Worm (Caenorhabditis elegans) whole organism, young adult: ENCODE results near the gene srh-99.

Source experiments
- aptf-3 ChIP-seq: fragments of 200-800 bp; sonication (Bioruptor generic); IDR thresholded peaks from 2 replicates; pipeline ENCODE4 v1.3.6; 2022; ENCODE audit warnings: missing genetic modification characterization, missing compliant biosample characterization
- atf-7 ChIP-seq: sonication (generic microtip); optimal IDR thresholded peaks from 2 replicates; lab custom pipeline; 2017; ENCODE audit warnings: mild to moderate bottlenecking, missing genetic modification characterization, missing compliant biosample characterization
- die-1 ChIP-seq: sonication (generic microtip); optimal IDR thresholded peaks from 2 replicates; lab custom pipeline; 2016; ENCODE audit warnings: missing genotype, mild to moderate bottlenecking, missing genetic modification characterization, missing compliant biosample characterization
- egl-18 ChIP-seq: fragments of 200-800 bp; sonication (Bioruptor generic); IDR thresholded peaks from 2 replicates; pipeline ENCODE4 v1.3.6; 2022; ENCODE audit warnings: missing genetic modification reagents, missing genetic modification characterization, missing compliant biosample characterization
- egrh-3 ChIP-seq: fragments of 200-800 bp; sonication (Bioruptor generic); IDR thresholded peaks from 2 replicates; pipeline ENCODE4 v1.3.6; 2022; ENCODE audit warnings: missing genetic modification reagents, missing genetic modification characterization, missing compliant biosample characterization
- him-1 ChIP-seq: sonication (generic microtip); optimal IDR thresholded peaks from 2 replicates; lab custom pipeline; 2016; ENCODE audit warnings: missing genotype, missing genetic modification reagents, missing genetic modification characterization, missing compliant biosample characterization
- hrde-1 ChIP-seq: sonication (generic microtip); optimal IDR thresholded peaks from 2 replicates; lab custom pipeline; 2016; ENCODE audit warnings: missing genetic modification characterization, mild to moderate bottlenecking, missing compliant biosample characterization, moderate library complexity, missing genotype, missing genetic modification reagents, borderline replicate concordance
- tbx-9 ChIP-seq: sonication (generic microtip); optimal IDR thresholded peaks from 2 replicates; lab custom pipeline; 2016; ENCODE audit warnings: borderline replicate concordance, missing genetic modification characterization, inconsistent platforms, missing compliant biosample characterization

DNA sequence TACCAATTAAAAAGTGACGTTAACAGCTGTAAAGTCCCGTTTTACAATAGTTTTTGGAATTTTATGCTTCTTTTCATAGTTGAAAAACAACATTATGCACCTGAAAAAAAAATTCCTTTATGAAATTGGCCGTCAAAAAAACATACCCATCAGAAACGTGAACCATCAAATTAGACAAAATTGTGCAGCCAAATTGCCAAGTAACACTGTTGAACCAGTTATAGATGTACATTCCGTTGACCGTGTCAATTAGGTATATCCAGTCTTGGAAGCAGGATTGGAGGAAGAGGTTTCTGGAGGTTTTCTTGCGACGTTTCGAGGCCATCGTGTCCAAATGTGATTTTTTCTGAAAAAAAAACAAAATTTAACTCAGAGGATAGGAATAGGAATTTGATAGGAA lies 47.0 kb downstream of the srh-99 start, which contains the start of gene srx-97:
- TF ChIP-seq tbx-9 (tag; lab: Kevin White, UChicago) (no peak), him-1 (tag; lab: Kevin White, UChicago) (no peak), die-1 (tag; lab: Kevin White, UChicago) (no peak), aptf-3 (GFP tag; lab: Robert Waterston, UW) (no peak), hrde-1 (tag; lab: Kevin White, UChicago) (no peak), atf-7 (tag; lab: Kevin White, UChicago) (no peak), egrh-3 (GFP tag; lab: Robert Waterston, UW) (no peak), egl-18 (GFP tag; lab: Robert Waterston, UW) (no peak)
